Worm (Caenorhabditis elegans): ENCODE measurements around the gene nhr-207.

nhr-207 gene

DNA sequence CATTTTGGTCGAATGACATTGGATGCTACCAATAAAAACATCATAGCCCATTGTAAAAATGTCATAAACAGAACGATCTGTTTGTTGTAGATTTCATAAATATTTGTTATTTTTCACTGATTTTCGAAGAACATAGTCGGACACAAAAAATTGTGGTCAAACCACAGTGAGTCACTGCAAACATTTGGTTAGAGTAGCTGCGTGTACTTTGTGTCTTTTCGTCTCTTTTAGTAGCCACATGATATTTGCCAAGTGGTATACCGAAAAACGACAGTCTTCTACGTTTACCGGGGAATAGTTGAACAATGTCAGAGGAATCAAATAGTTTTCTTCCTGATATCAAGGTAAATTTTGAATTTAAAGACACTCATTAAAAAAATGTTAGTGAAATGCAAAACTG is 4.2 kb upstream of the nhr-207 start, which contains the start of gene nhr-206:
Gene nhr-206, plus strand, starts transcription at position 248 of the 400 bp plus-strand sequence.
- TF ChIP-seq pqm-1 (tag; optimal IDR thresholded peaks at IDR 0.05) (peak; percentile 70), elt-2 (tag; optimal IDR thresholded peaks at IDR 0.05) (peak; percentile 59), jun-1 (tag; optimal IDR thresholded peaks at IDR 0.05) (peak; percentile 53), fkh-2 (tag; optimal IDR thresholded peaks at IDR 0.05) (no peak), nhr-76 (tag; optimal IDR thresholded peaks at IDR 0.05) (no peak), pha-4 (tag; optimal IDR thresholded peaks at IDR 0.05) (peak; percentile 87), ztf-4 (tag; optimal IDR thresholded peaks at IDR 0.05) (no peak), hmg-11 (tag; optimal IDR thresholded peaks at IDR 0.05) (no peak), egl-5 (tag; optimal IDR thresholded peaks at IDR 0.05) (no peak), ama-1 (optimal IDR thresholded peaks at IDR 0.05) (no peak), mdl-1 (tag; optimal IDR thresholded peaks at IDR 0.05) (no peak)

DNA sequence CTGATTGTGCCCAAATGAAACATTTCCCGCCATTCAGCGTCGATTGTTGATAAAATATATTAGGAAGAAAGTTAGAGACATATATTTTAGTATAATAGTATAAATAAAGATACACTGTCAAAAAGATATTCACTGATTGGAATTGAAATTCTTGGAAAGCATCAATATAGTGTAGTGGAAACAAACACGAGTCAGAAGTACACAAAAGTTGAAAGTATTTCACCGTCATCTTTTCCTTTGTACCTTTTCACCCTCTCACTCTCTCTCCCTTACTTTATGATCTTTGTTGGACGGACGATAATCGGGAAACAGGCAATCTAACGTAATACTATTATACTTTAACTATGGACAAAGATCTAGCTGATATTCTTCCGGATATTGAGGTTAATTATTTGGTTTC is 1.9 kb upstream of the nhr-207 start, which contains the start of gene nhr-208:
Gene nhr-208, plus strand, starts transcription at position 288 of the 400 bp plus-strand sequence.
- no peak for TF ChIP-seq ceh-9 (tag; optimal IDR thresholded peaks at IDR 0.05)
- no peak for TF ChIP-seq nhr-67 (tag; optimal IDR thresholded peaks at IDR 0.05)
- no peak for TF ChIP-seq nhr-43 (tag; optimal IDR thresholded peaks at IDR 0.05; ENCODE audit: poor library complexity, severe bottlenecking)
- TF ChIP-seq ceh-28 (tag; optimal IDR thresholded peaks at IDR 0.05): no peak
- no peak for TF ChIP-seq snpc-4 (tag; optimal IDR thresholded peaks at IDR 0.05)
- TF ChIP-seq elt-2 (tag; optimal IDR thresholded peaks at IDR 0.05): peak; percentile 16
- no peak for TF ChIP-seq ztf-4 (tag; optimal IDR thresholded peaks at IDR 0.05)
- no peak for TF ChIP-seq nhr-23 (tag; optimal IDR thresholded peaks at IDR 0.05)
- peak; percentile 52 for TF ChIP-seq pqm-1 (tag; optimal IDR thresholded peaks at IDR 0.05)
- TF ChIP-seq elt-3 (tag; optimal IDR thresholded peaks at IDR 0.05): no peak
- no peak for TF ChIP-seq fkh-10 (GFP tag; optimal IDR thresholded peaks at IDR 0.05)

- no peak for TF ChIP-seq ceh-82 (tag; optimal IDR thresholded peaks at IDR 0.05)
- no peak for TF ChIP-seq nhr-237 (tag; optimal IDR thresholded peaks at IDR 0.05)
- no peak for TF ChIP-seq daf-12 (tag; optimal IDR thresholded peaks at IDR 0.05)
- TF ChIP-seq pqm-1 (tag; optimal IDR thresholded peaks at IDR 0.05): no peak
- TF ChIP-seq nhr-76 (tag; optimal IDR thresholded peaks at IDR 0.05): no peak
- TF ChIP-seq ztf-4 (tag; optimal IDR thresholded peaks at IDR 0.05): no peak
- TF ChIP-seq ZK546.5 (tag; optimal IDR thresholded peaks at IDR 0.05): no peak
- no peak for TF ChIP-seq fos-1 (tag; optimal IDR thresholded peaks at IDR 0.05)
- TF ChIP-seq ceh-16 (tag; optimal IDR thresholded peaks at IDR 0.05): no peak
Measured at ce11 chrV:12098123-12098522, 2.2 kb downstream of the nhr-207 start, which contains the start of gene nhr-209. TSS of gene nhr-209 (plus strand) at chrV:12098149.

DNA sequence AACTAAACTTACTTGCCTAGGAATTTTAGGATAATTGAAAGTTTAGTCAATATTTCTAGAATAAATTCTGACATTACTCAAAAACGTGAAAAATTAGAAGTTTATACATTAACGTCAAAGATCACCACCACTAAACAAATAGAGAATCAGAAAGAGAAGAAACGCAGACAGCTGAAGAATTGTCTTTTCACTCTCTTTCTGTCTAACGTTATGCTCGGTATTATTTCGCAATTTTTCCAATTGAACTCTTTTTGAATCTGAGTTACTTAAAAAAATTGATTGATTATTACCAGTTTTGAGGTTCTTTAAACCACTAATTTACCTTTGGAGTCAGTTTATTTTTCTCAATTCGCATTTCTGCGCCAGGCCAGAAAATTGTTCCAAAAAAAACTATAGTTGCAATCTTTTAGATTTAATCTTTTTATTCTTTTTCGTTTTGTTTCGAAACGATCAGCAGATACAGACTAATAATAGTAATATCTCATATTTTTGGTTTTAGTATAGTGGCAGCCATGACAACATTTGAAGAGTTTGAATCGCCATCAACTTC is 4.9 kb downstream of the nhr-207 start, which contains the start of gene nhr-154:
Gene nhr-154, plus strand, starts transcription at position 500 of the 550 bp plus-strand sequence.
- TF ChIP-seq jun-1 (tag; optimal IDR thresholded peaks at IDR 0.05) (no peak), nhr-67 (tag; optimal IDR thresholded peaks at IDR 0.05) (no peak), elt-2 (tag; optimal IDR thresholded peaks at IDR 0.05) (peak; percentile 23), pha-4 (tag; optimal IDR thresholded peaks at IDR 0.05) (peak; percentile 75), pqm-1 (tag; optimal IDR thresholded peaks at IDR 0.05) (peak; percentile 25), ZK546.5 (tag; optimal IDR thresholded peaks at IDR 0.05) (no peak), hmg-11 (tag; optimal IDR thresholded peaks at IDR 0.05) (peak; percentile 25), ceh-28 (tag; optimal IDR thresholded peaks at IDR 0.05) (peak; percentile 42), snpc-4 (tag; optimal IDR thresholded peaks at IDR 0.05) (peak; percentile 32), R02D3.7 (tag; optimal IDR thresholded peaks at IDR 0.05) (no peak)

ce11 chrV:12103920-12104319 is 8.0 kb downstream of the nhr-207 start, which contains the start of gene nhr-153:
TSS of gene nhr-153 (plus strand) at chrV:12104220.
- TF ChIP-seq nhr-28 (tag; optimal IDR thresholded peaks at IDR 0.05) (no peak), egl-27 (tag; optimal IDR thresholded peaks at IDR 0.05) (no peak), nhr-67 (tag; optimal IDR thresholded peaks at IDR 0.05) (no peak), elt-2 (tag; optimal IDR thresholded peaks at IDR 0.05) (peak; percentile 17), pqm-1 (tag; optimal IDR thresholded peaks at IDR 0.05) (peak; percentile 34)

DNA sequence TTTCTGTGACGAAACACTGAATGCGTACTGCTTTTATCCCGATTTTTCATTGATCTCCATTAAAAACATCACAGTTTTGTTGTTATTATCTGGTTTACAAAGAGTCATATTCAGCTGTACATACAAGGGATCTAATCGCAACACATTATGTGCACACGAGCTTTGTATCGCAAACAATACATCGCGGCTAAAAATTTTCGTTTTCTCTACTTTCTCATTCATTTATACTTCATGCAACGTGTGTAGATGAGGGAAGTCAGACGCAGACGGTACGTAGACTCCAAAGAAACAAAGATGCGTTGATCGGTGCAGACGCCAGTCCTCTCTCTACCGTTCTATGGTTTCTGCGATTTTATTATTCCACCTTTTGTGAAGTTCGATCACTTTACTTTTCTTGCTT is 10.9 kb downstream of the nhr-207 start, which contains the start of gene nhr-136:
Gene nhr-136, plus strand, starts transcription at position 301 of the 400 bp plus-strand sequence.
- TF ChIP-seq lin-39 (tag; optimal IDR thresholded peaks at IDR 0.05): no peak
- no peak for TF ChIP-seq nhr-237 (tag; optimal IDR thresholded peaks at IDR 0.05)
- TF ChIP-seq egl-5 (tag; optimal IDR thresholded peaks at IDR 0.05): no peak
- no peak for TF ChIP-seq nhr-28 (tag; optimal IDR thresholded peaks at IDR 0.05)
- no peak for TF ChIP-seq elt-2 (tag; optimal IDR thresholded peaks at IDR 0.05)
- TF ChIP-seq ama-1 (optimal IDR thresholded peaks at IDR 0.05): no peak
- no peak for TF ChIP-seq mml-1 (tag; optimal IDR thresholded peaks at IDR 0.05)
- no peak for TF ChIP-seq nhr-23 (tag; optimal IDR thresholded peaks at IDR 0.05)

Measured in whole organism, L3 larva.